Fruit fly (Drosophila melanogaster) whole organism, embryonic: ENCODE data around the gene D.

Source experiments
- CG1024 ChIP-seq: fragments of 200-800 bp; sonication (Bioruptor generic); IDR thresholded peaks from 2 replicates; pipeline ENCODE4 v1.3.6; 2022; ENCODE audit warnings: missing biosample characterization, missing genetic modification characterization
- CG10274 ChIP-seq: fragments of 200-800 bp; sonication (Bioruptor generic); optimal IDR thresholded peaks from 3 replicates; lab custom pipeline; 2017; ENCODE audit warnings: missing biosample characterization, mild to moderate bottlenecking, missing genetic modification characterization
- CG10543 ChIP-seq: fragments of 200-800 bp; sonication (Bioruptor generic); optimal IDR thresholded peaks from 3 replicates; lab custom pipeline; 2017; ENCODE audit warnings: missing biosample characterization, mild to moderate bottlenecking, missing genetic modification characterization, moderate library complexity
- CG12236 ChIP-seq: fragments of 200-800 bp; sonication (Bioruptor generic); optimal IDR thresholded peaks from 2 replicates; lab custom pipeline; 2016; ENCODE audit warnings: missing biosample characterization, missing genetic modification characterization
- CG12942 ChIP-seq: fragments of 200-800 bp; sonication (Bioruptor generic); optimal IDR thresholded peaks from 3 replicates; lab custom pipeline; 2016; ENCODE audit warnings: missing biosample characterization, missing genetic modification characterization
- CG13123 ChIP-seq: fragments of 200-800 bp; sonication (Bioruptor generic); optimal IDR thresholded peaks from 2 replicates; lab custom pipeline; 2016; ENCODE audit warnings: missing biosample characterization, missing genetic modification characterization
- CG13624 ChIP-seq: fragments of 200-800 bp; sonication (Bioruptor generic); optimal IDR thresholded peaks from 2 replicates; lab custom pipeline; 2016; ENCODE audit warnings: missing biosample characterization, missing genetic modification characterization
- CG14710 ChIP-seq: fragments of 200-800 bp; sonication (Bioruptor generic); optimal IDR thresholded peaks from 3 replicates; lab custom pipeline; 2019; ENCODE audit warnings: missing biosample characterization, mild to moderate bottlenecking, missing genetic modification characterization, moderate library complexity
- CG15269 ChIP-seq: fragments of 200-800 bp; sonication (Bioruptor generic); optimal IDR thresholded peaks from 2 replicates; lab custom pipeline; 2018; ENCODE audit warnings: missing biosample characterization, mild to moderate bottlenecking, missing genetic modification characterization, moderate library complexity
- CG15514 ChIP-seq: fragments of 200-800 bp; sonication (Bioruptor generic); optimal IDR thresholded peaks from 3 replicates; lab custom pipeline; 2017; ENCODE audit warnings: missing biosample characterization, missing genetic modification characterization, mild to moderate bottlenecking, moderate library complexity, missing genetic modification reagents
- CG17612 ChIP-seq: fragments of 200-800 bp; sonication (Bioruptor generic); IDR thresholded peaks from 2 replicates; pipeline ENCODE4 v1.3.6; 2022; ENCODE audit warnings: missing biosample characterization, missing genetic modification characterization
- CG1792 ChIP-seq: fragments of 200-800 bp; sonication (Bioruptor generic); optimal IDR thresholded peaks from 2 replicates; lab custom pipeline; 2016; ENCODE audit warnings: missing biosample characterization, missing genetic modification characterization
- CG3407 ChIP-seq: fragments of 200-800 bp; sonication (Bioruptor generic); optimal IDR thresholded peaks from 2 replicates; lab custom pipeline; 2018; ENCODE audit warnings: missing biosample characterization, mild to moderate bottlenecking, missing genetic modification characterization
- CG6689 ChIP-seq: fragments of 200-800 bp; sonication (Bioruptor generic); IDR thresholded peaks from 2 replicates; pipeline ENCODE4 v1.3.6; 2022; ENCODE audit warnings: missing biosample characterization, missing genetic modification characterization
- CG7556 ChIP-seq: fragments of 200-800 bp; sonication (Bioruptor generic); optimal IDR thresholded peaks from 2 replicates; lab custom pipeline; 2017; ENCODE audit warnings: missing biosample characterization, mild to moderate bottlenecking, missing genetic modification characterization
- CG7839 ChIP-seq: fragments of 200-800 bp; sonication (Bioruptor generic); optimal IDR thresholded peaks from 3 replicates; lab custom pipeline; 2018; ENCODE audit warnings: missing biosample characterization, mild to moderate bottlenecking, missing genetic modification characterization, moderate library complexity
- CG7928 ChIP-seq: fragments of 200-800 bp; sonication (Bioruptor generic); optimal IDR thresholded peaks from 2 replicates; lab custom pipeline; 2017; ENCODE audit warnings: missing biosample characterization, mild to moderate bottlenecking, missing genetic modification characterization
- D19A ChIP-seq: fragments of 200-800 bp; optimal IDR thresholded peaks from 3 replicates; lab custom pipeline; 2019; ENCODE audit warnings: missing biosample characterization, mild to moderate bottlenecking, missing genetic modification characterization, moderate library complexity
- Dip3 ChIP-seq: fragments of 200-800 bp; sonication (Bioruptor generic); optimal IDR thresholded peaks from 3 replicates; lab custom pipeline; 2016; ENCODE audit warnings: missing biosample characterization, missing genetic modification characterization
- Drgx ChIP-seq: fragments of 200-800 bp; sonication (Bioruptor generic); IDR thresholded peaks from 2 replicates; pipeline ENCODE4 v1.3.6; 2022; ENCODE audit warnings: missing biosample characterization, missing genetic modification characterization
- Fer3 ChIP-seq: fragments of 200-800 bp; sonication (Bioruptor generic); optimal IDR thresholded peaks from 2 replicates; lab custom pipeline; 2018; ENCODE audit warnings: missing biosample characterization, mild to moderate bottlenecking, missing genetic modification characterization, moderate library complexity
- Gsc ChIP-seq: fragments of 200-800 bp; sonication (Bioruptor generic); IDR thresholded peaks from 2 replicates; pipeline ENCODE4 v1.3.6; 2022; ENCODE audit warnings: missing biosample characterization, missing genetic modification characterization
- Kr ChIP-seq: fragments of 200-800 bp; sonication (Bioruptor generic); optimal IDR thresholded peaks from 2 replicates; lab custom pipeline; 2017; ENCODE audit warnings: missing biosample characterization, mild to moderate bottlenecking, missing genetic modification characterization
- Lhr ChIP-seq: fragments of 200-800 bp; sonication (Bioruptor generic); optimal IDR thresholded peaks from 3 replicates; lab custom pipeline; 2017; ENCODE audit warnings: mild to moderate bottlenecking, missing biosample characterization, missing genetic modification reagents, missing genetic modification characterization
- Mad ChIP-seq: fragments of 200-800 bp; sonication (Bioruptor generic); optimal IDR thresholded peaks from 2 replicates; lab custom pipeline; 2016; ENCODE audit warnings: missing biosample characterization, missing genetic modification characterization
- NC2α ChIP-seq: fragments of 200-800 bp; sonication (Bioruptor generic); optimal IDR thresholded peaks from 2 replicates; lab custom pipeline; 2016; ENCODE audit warnings: missing biosample characterization, missing genetic modification characterization
- NFAT ChIP-seq: fragments of 200-800 bp; sonication (Bioruptor generic); IDR thresholded peaks from 2 replicates; pipeline ENCODE4 v1.3.6; 2022; ENCODE audit warnings: missing biosample characterization, missing genetic modification characterization
- Neu2 ChIP-seq: fragments of 200-800 bp; sonication (Bioruptor generic); optimal IDR thresholded peaks from 3 replicates; lab custom pipeline; 2016; ENCODE audit warnings: missing biosample characterization, missing genetic modification characterization, borderline replicate concordance
- Nf-YC ChIP-seq: fragments of 200-800 bp; optimal IDR thresholded peaks from 3 replicates; lab custom pipeline; 2019; ENCODE audit warnings: missing biosample characterization, mild to moderate bottlenecking, missing genetic modification characterization, moderate library complexity
- NfI ChIP-seq: fragments of 200-800 bp; sonication (Bioruptor generic); optimal IDR thresholded peaks from 3 replicates; lab custom pipeline; 2018; ENCODE audit warnings: missing biosample characterization, mild to moderate bottlenecking, missing genetic modification characterization, moderate library complexity
- Oli ChIP-seq: fragments of 200-800 bp; sonication (Bioruptor generic); optimal IDR thresholded peaks from 2 replicates; lab custom pipeline; 2018; ENCODE audit warnings: missing biosample characterization, mild to moderate bottlenecking, missing genetic modification characterization, moderate library complexity
- PHDP ChIP-seq: fragments of 200-800 bp; sonication (Bioruptor generic); optimal IDR thresholded peaks from 3 replicates; lab custom pipeline; 2018; ENCODE audit warnings: missing biosample characterization, mild to moderate bottlenecking, missing genetic modification characterization, moderate library complexity
- Rfx ChIP-seq: fragments of 200-800 bp; sonication (Bioruptor generic); IDR thresholded peaks from 2 replicates; pipeline ENCODE4 v1.3.6; 2022; ENCODE audit warnings: missing biosample characterization, missing genetic modification characterization
- Spps ChIP-seq: fragments of 200-800 bp; sonication (Bioruptor generic); optimal IDR thresholded peaks from 2 replicates; lab custom pipeline; 2018; ENCODE audit warnings: missing biosample characterization, mild to moderate bottlenecking, missing genetic modification characterization
- ash1 ChIP-seq: fragments of 200-800 bp; sonication (Bioruptor generic); optimal IDR thresholded peaks from 2 replicates; lab custom pipeline; 2018; ENCODE audit warnings: missing biosample characterization, mild to moderate bottlenecking, missing genetic modification characterization
- cas ChIP-seq: fragments of 200-800 bp; sonication (Bioruptor generic); IDR thresholded peaks from 2 replicates; pipeline ENCODE4 v1.3.6; 2022; ENCODE audit warnings: missing biosample characterization, missing genetic modification characterization
- crol ChIP-seq: fragments of 200-800 bp; sonication (Bioruptor generic); IDR thresholded peaks from 2 replicates; pipeline ENCODE4 v1.3.6; 2022; ENCODE audit warnings: missing biosample characterization, missing genetic modification characterization
- fd3F ChIP-seq: fragments of 200-800 bp; sonication (Bioruptor generic); optimal IDR thresholded peaks from 2 replicates; lab custom pipeline; 2018; ENCODE audit warnings: missing biosample characterization, mild to moderate bottlenecking, missing genetic modification characterization, moderate library complexity
- ham ChIP-seq: fragments of 200-800 bp; sonication (Bioruptor generic); IDR thresholded peaks from 2 replicates; pipeline ENCODE4 v1.3.6; 2022; ENCODE audit warnings: missing biosample characterization, missing genetic modification characterization
- hb ChIP-seq: fragments of 200-800 bp; sonication (Bioruptor generic); IDR thresholded peaks from 3 replicates; pipeline ENCODE4 v1.3.6; 2022; ENCODE audit warnings: missing biosample characterization, missing genetic modification characterization; ENCODE audit not compliant: partially characterized antibody
- kay ChIP-seq: fragments of 200-800 bp; sonication (Bioruptor generic); optimal IDR thresholded peaks from 2 replicates; lab custom pipeline; 2016; ENCODE audit warnings: missing biosample characterization, missing genetic modification characterization
- knrl ChIP-seq: fragments of 200-800 bp; sonication (Bioruptor generic); IDR thresholded peaks from 3 replicates; pipeline ENCODE4 v1.3.6; 2022; ENCODE audit warnings: missing biosample characterization, missing genetic modification characterization; ENCODE audit not compliant: partially characterized antibody
- lmd ChIP-seq: fragments of 200-800 bp; sonication (Bioruptor generic); IDR thresholded peaks from 2 replicates; pipeline ENCODE4 v1.3.6; 2022; ENCODE audit warnings: missing biosample characterization, missing genetic modification characterization
- mam ChIP-seq: fragments of 200-800 bp; sonication (Bioruptor generic); optimal IDR thresholded peaks from 3 replicates; lab custom pipeline; 2016; ENCODE audit warnings: missing biosample characterization, missing genetic modification characterization
- peb ChIP-seq: fragments of 200-800 bp; sonication (Bioruptor generic); IDR thresholded peaks from 2 replicates; pipeline ENCODE4 v1.3.6; 2022; ENCODE audit warnings: missing biosample characterization, missing genetic modification characterization
- psq ChIP-seq: fragments of 200-800 bp; sonication (Bioruptor generic); optimal IDR thresholded peaks from 2 replicates; lab custom pipeline; 2017; ENCODE audit warnings: missing biosample characterization, missing genetic modification characterization
- ranshi ChIP-seq: fragments of 200-800 bp; sonication (Bioruptor generic); IDR thresholded peaks from 2 replicates; pipeline ENCODE4 v1.3.6; 2022; ENCODE audit warnings: missing biosample characterization, missing genetic modification characterization
- slou ChIP-seq: fragments of 200-800 bp; sonication (Bioruptor generic); optimal IDR thresholded peaks from 3 replicates; lab custom pipeline; 2016; ENCODE audit warnings: missing biosample characterization, missing genetic modification characterization
- slp2 ChIP-seq: fragments of 200-800 bp; sonication (Bioruptor generic); optimal IDR thresholded peaks from 2 replicates; lab custom pipeline; 2016; ENCODE audit warnings: missing biosample characterization, missing genetic modification characterization
- unc-4 ChIP-seq: fragments of 200-800 bp; sonication (Bioruptor generic); IDR thresholded peaks from 2 replicates; pipeline ENCODE4 v1.3.6; 2022; ENCODE audit warnings: missing biosample characterization, missing genetic modification characterization; ENCODE audit not compliant: partially characterized antibody
- vfl ChIP-seq: fragments of 200-800 bp; sonication (Bioruptor generic); optimal IDR thresholded peaks from 2 replicates; lab custom pipeline; 2016; ENCODE audit warnings: missing biosample characterization, missing genetic modification characterization
- zen ChIP-seq: fragments of 200-800 bp; sonication (Bioruptor generic); optimal IDR thresholded peaks from 3 replicates; lab custom pipeline; 2018; ENCODE audit warnings: missing biosample characterization, mild to moderate bottlenecking, missing genetic modification characterization, moderate library complexity

Gene D

DNA sequence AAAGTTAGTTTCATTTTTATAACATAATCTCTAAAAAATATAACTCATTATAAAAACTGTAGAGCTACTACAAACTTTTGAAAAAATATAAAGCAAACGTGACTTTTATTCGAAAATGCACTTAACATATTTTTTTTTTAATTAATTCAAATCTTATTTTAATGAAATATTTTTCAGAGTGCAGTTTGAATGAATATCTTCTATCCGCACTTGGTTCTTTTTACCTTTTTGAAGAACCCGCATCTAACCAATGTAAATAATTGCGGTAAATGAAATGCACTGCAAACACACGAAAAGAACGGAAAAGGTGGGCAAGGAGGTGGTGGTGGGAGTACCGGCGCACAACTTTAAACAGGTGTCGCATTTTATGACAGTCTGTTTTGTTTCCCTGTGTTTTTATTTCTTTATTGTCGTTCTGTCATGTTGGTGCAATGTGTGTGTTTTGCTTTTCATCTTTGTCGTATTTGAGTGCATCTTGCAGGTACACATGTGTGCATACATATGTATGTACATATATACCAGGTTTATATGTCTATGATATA, 15.6 kb upstream of the D start (continued):
- TF ChIP-seq NFAT (GFP tag; lab: Robert Waterston, UW) (no peak), slou (GFP tag; lab: Kevin White, UChicago) (no peak), Nf-YC (no peak), NfI (GFP tag; lab: Kevin White, UChicago) (no peak), Neu2 (no peak), CG12236 (GFP tag; lab: Kevin White, UChicago) (peak; percentile 8), slp2 (GFP tag; lab: Kevin White, UChicago) (no peak), CG3407 (GFP tag; lab: Kevin White, UChicago) (no peak), peb (GFP tag; lab: Robert Waterston, UW) (no peak), CG13624 (GFP tag; lab: Kevin White, UChicago) (no peak), CG15514 (GFP tag; lab: Kevin White, UChicago) (no peak), NC2α (GFP tag; lab: Kevin White, UChicago) (no peak), PHDP (peak; percentile 10), Dip3 (GFP tag; lab: Kevin White, UChicago) (no peak), mam (GFP tag; lab: Kevin White, UChicago) (no peak), kay (no peak), CG1024 (GFP tag; lab: Robert Waterston, UW) (no peak), CG17612 (GFP tag; lab: Robert Waterston, UW) (no peak), Rfx (GFP tag; lab: Robert Waterston, UW) (no peak), Spps (no peak), CG1792 (no peak), CG7556 (GFP tag; lab: Kevin White, UChicago) (no peak), CG15269 (tag; lab: Kevin White, UChicago) (no peak), CG7928 (GFP tag; lab: Kevin White, UChicago) (no peak), CG12942 (GFP tag; lab: Kevin White, UChicago) (no peak), Oli (peak; percentile 28), CG14710 (peak; percentile 45), Fer3 (tag; lab: Kevin White, UChicago) (no peak), Gsc (GFP tag; lab: Robert Waterston, UW) (no peak), cas (GFP tag; lab: Robert Waterston, UW) (no peak), ham (GFP tag; lab: Robert Waterston, UW) (no peak), psq (GFP tag; lab: Kevin White, UChicago) (no peak), CG10274 (GFP tag; lab: Kevin White, UChicago) (no peak), lmd (GFP tag; lab: Robert Waterston, UW) (no peak), ranshi (no peak), zen (peak; percentile 19), ash1 (no peak), unc-4 (GFP tag; lab: Robert Waterston, UW) (no peak), CG10543 (no peak), Kr (GFP tag; lab: Kevin White, UChicago) (peak; percentile 70), Lhr (no peak), D19A (tag; lab: Kevin White, UChicago) (no peak), Mad (GFP tag; lab: Kevin White, UChicago) (no peak), vfl (GFP tag; lab: Kevin White, UChicago) (no peak), CG6689 (no peak), CG7839 (tag; lab: Kevin White, UChicago) (peak; percentile 29), knrl (no peak), CG13123 (GFP tag; lab: Kevin White, UChicago) (no peak), Drgx (GFP tag; lab: Robert Waterston, UW) (no peak), crol (GFP tag; lab: Robert Waterston, UW) (peak; percentile 53; the same call in 1 of the 2 replicates), fd3F (GFP tag; lab: Kevin White, UChicago) (no peak), hb (no peak)
